Fruit fly (Drosophila melanogaster) whole organism, prepupa: ENCODE results near the gene Dsp1.
A peak's percentile ranks its signal among the peaks of the same experiment; 100 is the strongest.

Experiments used
- CG10631 ChIP-seq: fragments of 200-800 bp; sonication (Bioruptor generic); optimal IDR thresholded peaks from 2 replicates; lab custom pipeline; 2016; ENCODE audit warnings: missing biosample characterization, missing genetic modification characterization
- CG10669 ChIP-seq: fragments of 200-800 bp; sonication (Bioruptor generic); optimal IDR thresholded peaks from 3 replicates; lab custom pipeline; 2018; ENCODE audit warnings: missing biosample characterization, mild to moderate bottlenecking, missing genetic modification characterization, moderate library complexity
- CG11762 ChIP-seq: fragments of 200-800 bp; sonication (Bioruptor generic); optimal IDR thresholded peaks from 3 replicates; lab custom pipeline; 2016; ENCODE audit warnings: missing biosample characterization, missing genetic modification characterization; ENCODE audit not compliant: insufficient read depth
- CG11902 ChIP-seq: fragments of 200-800 bp; sonication (Bioruptor generic); optimal IDR thresholded peaks from 3 replicates; lab custom pipeline; 2016; ENCODE audit warnings: missing biosample characterization, missing genetic modification characterization
- CG1621 ChIP-seq: fragments of 200-800 bp; sonication (Bioruptor generic); optimal IDR thresholded peaks from 3 replicates; lab custom pipeline; 2018; ENCODE audit warnings: missing biosample characterization, mild to moderate bottlenecking, missing genetic modification characterization
- CG16779 ChIP-seq: fragments of 200-800 bp; sonication (Bioruptor generic); optimal IDR thresholded peaks from 3 replicates; lab custom pipeline; 2017; ENCODE audit warnings: missing biosample characterization, mild to moderate bottlenecking, missing genetic modification characterization
- CG3032 ChIP-seq: fragments of 200-800 bp; optimal IDR thresholded peaks from 2 replicates; lab custom pipeline; 2019; ENCODE audit warnings: missing biosample characterization, mild to moderate bottlenecking, missing genetic modification characterization, moderate library complexity
- CG31627 ChIP-seq: fragments of 200-800 bp; sonication (Bioruptor generic); optimal IDR thresholded peaks from 3 replicates; lab custom pipeline; 2016; ENCODE audit warnings: missing biosample characterization, missing genetic modification characterization
- CG32006 ChIP-seq: fragments of 200-800 bp; sonication (Bioruptor generic); optimal IDR thresholded peaks from 3 replicates; lab custom pipeline; 2017; ENCODE audit warnings: missing biosample characterization, mild to moderate bottlenecking, missing genetic modification characterization
- CG34406 ChIP-seq: fragments of 200-800 bp; sonication (Bioruptor generic); optimal IDR thresholded peaks from 3 replicates; lab custom pipeline; 2016; ENCODE audit warnings: missing biosample characterization, missing genetic modification characterization
- CG3919 ChIP-seq: fragments of 200-800 bp; sonication (Bioruptor generic); optimal IDR thresholded peaks from 3 replicates; lab custom pipeline; 2016; ENCODE audit warnings: missing biosample characterization, missing genetic modification characterization
- CG6276 ChIP-seq: fragments of 200-800 bp; sonication (Bioruptor generic); optimal IDR thresholded peaks from 2 replicates; lab custom pipeline; 2017; ENCODE audit warnings: missing biosample characterization, mild to moderate bottlenecking, missing genetic modification characterization
- CG6792 ChIP-seq: fragments of 200-800 bp; sonication (Bioruptor generic); optimal IDR thresholded peaks from 3 replicates; lab custom pipeline; 2016; ENCODE audit warnings: missing biosample characterization, missing genetic modification characterization
- CG6808 ChIP-seq: fragments of 200-800 bp; sonication (Bioruptor generic); optimal IDR thresholded peaks from 3 replicates; lab custom pipeline; 2017; ENCODE audit warnings: missing biosample characterization, missing genetic modification characterization, mild to moderate bottlenecking, moderate library complexity, missing genetic modification reagents
- CG6854 ChIP-seq: fragments of 200-800 bp; sonication (Bioruptor generic); optimal IDR thresholded peaks from 2 replicates; lab custom pipeline; 2017; ENCODE audit warnings: missing biosample characterization, mild to moderate bottlenecking, missing genetic modification characterization
- CG7368 ChIP-seq: fragments of 200-800 bp; sonication (Bioruptor generic); optimal IDR thresholded peaks from 3 replicates; lab custom pipeline; 2016; ENCODE audit warnings: missing biosample characterization, missing genetic modification characterization
- CG8119 ChIP-seq: fragments of 200-800 bp; sonication (Bioruptor generic); IDR thresholded peaks from 3 replicates; pipeline ENCODE4 v1.3.6; 2022; ENCODE audit warnings: missing biosample characterization, missing genetic modification characterization
- CG8319 ChIP-seq: fragments of 200-800 bp; sonication (Bioruptor generic); optimal IDR thresholded peaks from 3 replicates; lab custom pipeline; 2016; ENCODE audit warnings: missing biosample characterization, missing genetic modification characterization
- CG9139 ChIP-seq: fragments of 200-800 bp; sonication (Bioruptor generic); optimal IDR thresholded peaks from 3 replicates; lab custom pipeline; 2017; ENCODE audit warnings: missing biosample characterization, mild to moderate bottlenecking, missing genetic modification characterization
- Eip75B ChIP-seq: fragments of 200-800 bp; sonication (Bioruptor generic); optimal IDR thresholded peaks from 3 replicates; lab custom pipeline; 2016; ENCODE audit warnings: missing biosample characterization, missing genetic modification characterization
- Eip78C ChIP-seq: fragments of 200-800 bp; sonication (Bioruptor generic); peaks from one replicate; lab custom pipeline; 2016; ENCODE audit warnings: missing biosample characterization, missing genetic modification characterization
- Ets21C ChIP-seq: fragments of 200-800 bp; sonication (Bioruptor generic); optimal IDR thresholded peaks from 3 replicates; lab custom pipeline; 2016; ENCODE audit warnings: missing biosample characterization, missing genetic modification characterization
- Ets96B ChIP-seq: fragments of 200-800 bp; optimal IDR thresholded peaks from 2 replicates; lab custom pipeline; 2019; ENCODE audit warnings: missing biosample characterization, mild to moderate bottlenecking, missing genetic modification characterization, moderate library complexity
- Gug ChIP-seq: fragments of 200-800 bp; sonication (Bioruptor generic); IDR thresholded peaks from 2 replicates; pipeline ENCODE4 v1.3.6; 2022; ENCODE audit warnings: missing biosample characterization, missing genetic modification characterization
- Hr38 ChIP-seq: sonication (Bioruptor generic); optimal IDR thresholded peaks from 2 replicates; lab custom pipeline; 2016; ENCODE audit warnings: missing biosample characterization, missing genetic modification characterization
- Hr39 ChIP-seq: fragments of 200-800 bp; sonication (Bioruptor generic); optimal IDR thresholded peaks from 2 replicates; lab custom pipeline; 2016; ENCODE audit warnings: missing biosample characterization, missing genetic modification characterization
- Lpt ChIP-seq: fragments of 200-800 bp; sonication (Bioruptor generic); optimal IDR thresholded peaks from 3 replicates; lab custom pipeline; 2016; ENCODE audit warnings: missing biosample characterization, missing genetic modification characterization
- OdsH ChIP-seq: fragments of 200-800 bp; sonication (Bioruptor generic); optimal IDR thresholded peaks from 3 replicates; lab custom pipeline; 2016; ENCODE audit warnings: missing biosample characterization, missing genetic modification characterization
- Smox ChIP-seq: fragments of 200-800 bp; sonication (Bioruptor generic); optimal IDR thresholded peaks from 3 replicates; lab custom pipeline; 2016; ENCODE audit warnings: missing biosample characterization, missing genetic modification characterization
- Sox14 ChIP-seq: fragments of 200-800 bp; sonication (Bioruptor generic); optimal IDR thresholded peaks from 3 replicates; lab custom pipeline; 2016; ENCODE audit warnings: missing biosample characterization, missing genetic modification characterization
- Sox15 ChIP-seq: fragments of 200-800 bp; sonication (Bioruptor generic); optimal IDR thresholded peaks from 3 replicates; lab custom pipeline; 2016; ENCODE audit warnings: missing biosample characterization, missing genetic modification characterization
- acj6 ChIP-seq: fragments of 200-800 bp; sonication (Bioruptor generic); optimal IDR thresholded peaks from 3 replicates; lab custom pipeline; 2016; ENCODE audit warnings: missing biosample characterization, missing genetic modification characterization
- cyc ChIP-seq: fragments of 200-800 bp; sonication (Bioruptor generic); optimal IDR thresholded peaks from 3 replicates; lab custom pipeline; 2016; ENCODE audit warnings: missing biosample characterization, missing genetic modification characterization
- dac ChIP-seq: fragments of 200-800 bp; sonication (Bioruptor generic); optimal IDR thresholded peaks from 2 replicates; lab custom pipeline; 2017; ENCODE audit warnings: missing biosample characterization, mild to moderate bottlenecking, missing genetic modification characterization
- dsx ChIP-seq: fragments of 200-800 bp; optimal IDR thresholded peaks from 3 replicates; lab custom pipeline; 2019; ENCODE audit warnings: missing biosample characterization, mild to moderate bottlenecking, missing genetic modification characterization, moderate library complexity; ENCODE audit not compliant: poor library complexity, severe bottlenecking
- eg ChIP-seq: fragments of 200-800 bp; sonication (Bioruptor generic); IDR thresholded peaks from 3 replicates; pipeline ENCODE4 v1.3.6; 2022; ENCODE audit warnings: missing biosample characterization, missing genetic modification characterization
- esn ChIP-seq: fragments of 200-800 bp; sonication (Bioruptor generic); optimal IDR thresholded peaks from 2 replicates; lab custom pipeline; 2016; ENCODE audit warnings: missing biosample characterization, mild to moderate bottlenecking, missing genetic modification characterization, moderate library complexity
- fd85E ChIP-seq: fragments of 200-800 bp; sonication (Bioruptor generic); optimal IDR thresholded peaks from 3 replicates; lab custom pipeline; 2016; ENCODE audit warnings: missing biosample characterization, missing genetic modification characterization
- fkh ChIP-seq: fragments of 200-800 bp; sonication (Bioruptor generic); optimal IDR thresholded peaks from 3 replicates; lab custom pipeline; 2017; ENCODE audit warnings: missing biosample characterization, mild to moderate bottlenecking, missing genetic modification characterization, moderate library complexity
- lz ChIP-seq: fragments of 200-800 bp; sonication (Bioruptor generic); optimal IDR thresholded peaks from 3 replicates; lab custom pipeline; 2016; ENCODE audit warnings: missing biosample characterization, missing genetic modification characterization
- net ChIP-seq: fragments of 200-800 bp; sonication (Bioruptor generic); optimal IDR thresholded peaks from 3 replicates; lab custom pipeline; 2016; ENCODE audit warnings: missing biosample characterization, missing genetic modification characterization
- pdm3 ChIP-seq: fragments of 200-800 bp; sonication (Bioruptor generic); optimal IDR thresholded peaks from 3 replicates; lab custom pipeline; 2016; ENCODE audit warnings: missing biosample characterization, missing genetic modification characterization
- salr ChIP-seq, 2 experiments: fragments of 200-800 bp; sonication (Bioruptor generic); optimal IDR thresholded peaks; 3 replicates each; lab custom pipeline; 2016 to 2018; ENCODE audit warnings: missing biosample characterization in 2 of 2, missing genetic modification characterization in 2 of 2, mild to moderate bottlenecking in 1 of 2
- spab ChIP-seq: fragments of 200-800 bp; sonication (Bioruptor generic); optimal IDR thresholded peaks from 2 replicates; lab custom pipeline; 2017; ENCODE audit warnings: missing biosample characterization, mild to moderate bottlenecking, missing genetic modification characterization, missing genetic modification reagents
- svp ChIP-seq: fragments of 200-800 bp; sonication (Bioruptor generic); peaks from one replicate; lab custom pipeline; 2016; ENCODE audit warnings: missing biosample characterization, missing genetic modification characterization
- topi ChIP-seq: fragments of 200-800 bp; sonication (Bioruptor generic); optimal IDR thresholded peaks from 3 replicates; lab custom pipeline; 2016; ENCODE audit warnings: missing biosample characterization, missing genetic modification characterization
- vri ChIP-seq: fragments of 200-800 bp; sonication (Bioruptor generic); optimal IDR thresholded peaks from 3 replicates; lab custom pipeline; 2016; ENCODE audit warnings: missing biosample characterization, mild to moderate bottlenecking, missing genetic modification characterization

The Dsp1 gene

dm6 chrX:16331562-16332233 lies 1.7 kb upstream of the Dsp1 start:
- peak; percentile 59 for TF ChIP-seq Eip78C (GFP tag; lab: Kevin White, UChicago)
- no peak for TF ChIP-seq CG16779 (tag; lab: Kevin White, UChicago)
- TF ChIP-seq CG32006 (GFP tag; lab: Kevin White, UChicago), result no peak
- TF ChIP-seq CG10631 (GFP tag; lab: Kevin White, UChicago), result no peak
- no peak for TF ChIP-seq Gug (GFP tag; lab: Robert Waterston, UW)
- peak; percentile 90 for TF ChIP-seq fkh

dm6 chrX:16332615-16333288 lies 660 bp upstream of the Dsp1 start:
- TF ChIP-seq CG11762 (GFP tag; lab: Kevin White, UChicago), result peak; percentile 90
- TF ChIP-seq Ets96B (tag; lab: Kevin White, UChicago), result peak; percentile 95
- TF ChIP-seq CG6808 (GFP tag; lab: Kevin White, UChicago), result peak; percentile 97
- peak; percentile 95 for TF ChIP-seq fkh
- TF ChIP-seq Lpt (GFP tag; lab: Kevin White, UChicago), result peak; percentile 94
- peak; percentile 98 for TF ChIP-seq Sox14 (GFP tag; lab: Kevin White, UChicago)
- TF ChIP-seq lz, result peak; percentile 97
- peak; percentile 91 for TF ChIP-seq vri
- peak; percentile 94 for TF ChIP-seq eg
- peak; percentile 95 for TF ChIP-seq net (GFP tag; lab: Kevin White, UChicago)
- TF ChIP-seq salr (GFP tag; optimal IDR thresholded peaks at IDR 0.05; lab: Kevin White, UChicago), result peak; percentile 91 to 94
- TF ChIP-seq Eip75B (GFP tag; lab: Kevin White, UChicago), result peak; percentile 97
- TF ChIP-seq spab (GFP tag; lab: Kevin White, UChicago), result peak; percentile 96
- TF ChIP-seq Eip78C (GFP tag; lab: Kevin White, UChicago), result peak; percentile 99
- TF ChIP-seq topi (GFP tag; lab: Kevin White, UChicago), result peak; percentile 98
- peak; percentile 96 for TF ChIP-seq CG31627 (GFP tag; lab: Kevin White, UChicago)
- peak; percentile 96 for TF ChIP-seq Smox (GFP tag; lab: Kevin White, UChicago)
- peak; percentile 94 for TF ChIP-seq CG6792
- TF ChIP-seq OdsH (GFP tag; lab: Kevin White, UChicago), result peak; percentile 95
- peak; percentile 93 for TF ChIP-seq CG7368 (GFP tag; lab: Kevin White, UChicago)
- peak; percentile 95 for TF ChIP-seq CG1621 (tag; lab: Kevin White, UChicago)
- TF ChIP-seq CG34406, result peak; percentile 96
- TF ChIP-seq CG10631 (GFP tag; lab: Kevin White, UChicago), result peak; percentile 95
- peak; percentile 97 for TF ChIP-seq CG3032
- TF ChIP-seq dsx (GFP tag; lab: Kevin White, UChicago), result peak; percentile 93
- peak; percentile 93 for TF ChIP-seq CG3919 (GFP tag; lab: Kevin White, UChicago)
- TF ChIP-seq CG6276 (GFP tag; lab: Kevin White, UChicago), result peak; percentile 98
- peak; percentile 95 for TF ChIP-seq CG16779 (tag; lab: Kevin White, UChicago)
- peak; percentile 92 for TF ChIP-seq Ets21C
- TF ChIP-seq svp (GFP tag; lab: Kevin White, UChicago), result peak; percentile 98
- TF ChIP-seq cyc (GFP tag; lab: Kevin White, UChicago), result peak; percentile 95
- peak; percentile 97 for TF ChIP-seq dac
- TF ChIP-seq fd85E (GFP tag; lab: Kevin White, UChicago), result peak; percentile 81
- TF ChIP-seq CG8119 (GFP tag; lab: Robert Waterston, UW), result peak; percentile 97
- peak; percentile 98 for TF ChIP-seq esn (GFP tag; lab: Kevin White, UChicago)
- peak; percentile 92 for TF ChIP-seq Sox15 (GFP tag; lab: Kevin White, UChicago)
- peak; percentile 98 for TF ChIP-seq CG10669
- TF ChIP-seq CG11902 (GFP tag; lab: Kevin White, UChicago), result peak; percentile 87
- TF ChIP-seq pdm3 (GFP tag; lab: Kevin White, UChicago), result peak; percentile 97
- peak; percentile 94 for TF ChIP-seq acj6 (GFP tag; lab: Kevin White, UChicago)
- no peak for TF ChIP-seq Hr38 (GFP tag; lab: Kevin White, UChicago)
- peak; percentile 96 for TF ChIP-seq Hr39 (GFP tag; lab: Kevin White, UChicago)
- peak; percentile 95 for TF ChIP-seq CG9139
- TF ChIP-seq CG6854 (GFP tag; lab: Kevin White, UChicago), result peak; percentile 94
- TF ChIP-seq CG32006 (GFP tag; lab: Kevin White, UChicago), result peak; percentile 98
- peak; percentile 90 for TF ChIP-seq CG8319 (GFP tag; lab: Kevin White, UChicago)
